Worm (Caenorhabditis elegans) whole organism, early embryonic: ENCODE data around the gene Y113G7A.14.

ENCODE experiments used
- ama-1 ChIP-seq: fragments of 150-350 bp; optimal IDR thresholded peaks from 2 replicates; lab custom pipeline; 2014
- flt-1 ChIP-seq: fragments of 200-800 bp; sonication (Bioruptor generic); IDR thresholded peaks from 2 replicates; pipeline ENCODE4 v1.3.6; 2022; ENCODE audit warnings: missing genetic modification characterization, missing compliant biosample characterization
- hnd-1 ChIP-seq: sonication (generic microtip); optimal IDR thresholded peaks from 2 replicates; lab custom pipeline; 2016; ENCODE audit warnings: missing genetic modification characterization, missing compliant biosample characterization
- scrt-1 ChIP-seq: fragments of 200-800 bp; sonication (Bioruptor generic); IDR thresholded peaks from 2 replicates; pipeline ENCODE4 v1.3.6; 2022; ENCODE audit warnings: missing genetic modification characterization, missing compliant biosample characterization
- sea-1 ChIP-seq: fragments of 200-800 bp; sonication (Bioruptor generic); conservative IDR thresholded peaks from 2 replicates; pipeline ENCODE4 v1.3.6; 2022; ENCODE audit warnings: missing genetic modification characterization, missing compliant biosample characterization
- tbx-37 ChIP-seq: fragments of 200-800 bp; sonication (Bioruptor generic); conservative IDR thresholded peaks from 2 replicates; pipeline ENCODE4 v1.3.6; 2022; ENCODE audit warnings: missing genetic modification reagents, missing genetic modification characterization, missing compliant biosample characterization

DNA sequence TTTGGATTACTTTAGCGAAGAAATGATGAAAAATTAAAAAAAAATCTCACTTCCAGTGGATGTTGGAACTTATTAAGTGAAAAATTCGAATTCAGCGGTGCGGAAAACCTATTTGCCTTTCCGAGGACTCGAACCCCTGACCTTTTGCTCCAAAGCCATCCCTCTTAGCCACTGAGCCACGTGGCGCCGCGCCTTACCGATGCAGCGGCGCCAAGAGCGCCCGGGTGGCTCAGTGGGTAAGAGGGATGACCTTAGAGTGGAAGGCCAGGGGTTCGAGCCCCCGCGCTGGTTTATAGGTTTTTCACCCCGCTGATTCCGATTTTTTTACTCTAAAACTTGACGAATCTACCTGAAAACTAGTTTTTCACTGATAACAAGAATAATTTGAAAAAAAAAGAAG, 10.7 kb downstream of the Y113G7A.14 start:
- TF ChIP-seq sea-1 (no peak), tbx-37 (GFP tag; lab: Robert Waterston, UW) (no peak), flt-1 (GFP tag; lab: Robert Waterston, UW) (no peak), ama-1 (no peak), hnd-1 (tag; lab: Kevin White, UChicago) (no peak), scrt-1 (no peak)
